Worm (Caenorhabditis elegans) whole organism, L2 larva: ENCODE measurements around the gene T10B10.4.

Source experiments
- C34F6.9 ChIP-seq: fragments of 150-350 bp; optimal IDR thresholded peaks from 2 replicates; lab custom pipeline; 2014; ENCODE audit warnings: missing biosample characterization, missing genetic modification characterization
- Y55F3AM.14 ChIP-seq: fragments of 200-800 bp; sonication (Bioruptor generic); optimal IDR thresholded peaks from 2 replicates; lab custom pipeline; 2018; ENCODE audit warnings: mild to moderate bottlenecking, missing genetic modification characterization, missing compliant biosample characterization
- ZK546.5 ChIP-seq: sonication (generic microtip); optimal IDR thresholded peaks from 2 replicates; lab custom pipeline; 2017; ENCODE audit warnings: missing biosample characterization, missing genetic modification characterization
- alr-1 ChIP-seq: fragments of 150-350 bp; optimal IDR thresholded peaks from 2 replicates; lab custom pipeline; 2014; ENCODE audit warnings: missing biosample characterization, missing genetic modification characterization
- ceh-16 ChIP-seq: fragments of 150-350 bp; optimal IDR thresholded peaks from 2 replicates; lab custom pipeline; 2014; ENCODE audit warnings: missing biosample characterization, missing genetic modification characterization
- ceh-82 ChIP-seq: fragments of 150-350 bp; optimal IDR thresholded peaks from 2 replicates; lab custom pipeline; 2014; ENCODE audit warnings: missing biosample characterization, missing genetic modification characterization
- crh-2 ChIP-seq: sonication (generic microtip); optimal IDR thresholded peaks from 2 replicates; lab custom pipeline; 2017; ENCODE audit warnings: missing biosample characterization, missing genetic modification characterization
- dmd-4 ChIP-seq: sonication (generic microtip); optimal IDR thresholded peaks from 2 replicates; lab custom pipeline; 2017; ENCODE audit warnings: missing biosample characterization, missing genetic modification characterization
- egl-27 ChIP-seq: sonication (generic microtip); optimal IDR thresholded peaks from 3 replicates; lab custom pipeline; 2017; ENCODE audit warnings: missing biosample characterization, missing genetic modification reagents, missing genetic modification characterization
- elt-3 ChIP-seq: sonication (generic microtip); optimal IDR thresholded peaks from 2 replicates; lab custom pipeline; 2017; ENCODE audit warnings: missing biosample characterization, missing genetic modification characterization
- fos-1 ChIP-seq: fragments of 150-350 bp; optimal IDR thresholded peaks from 2 replicates; lab custom pipeline; 2014; ENCODE audit warnings: missing biosample characterization, missing genetic modification characterization
- gmeb-1 ChIP-seq: fragments of 150-350 bp; optimal IDR thresholded peaks from 2 replicates; lab custom pipeline; 2014; ENCODE audit warnings: missing biosample characterization, missing genetic modification characterization
- lin-11 ChIP-seq: fragments of 150-350 bp; sonication (generic microtip); optimal IDR thresholded peaks from 2 replicates; lab custom pipeline; 2014; ENCODE audit warnings: missing biosample characterization, missing genetic modification characterization, inconsistent platforms, mixed read lengths
- lin-13 ChIP-seq: fragments of 150-350 bp; optimal IDR thresholded peaks from 2 replicates; lab custom pipeline; 2014; ENCODE audit warnings: missing biosample characterization, missing genetic modification reagents, missing genetic modification characterization
- mab-5 ChIP-seq: fragments of 150-350 bp; optimal IDR thresholded peaks from 2 replicates; lab custom pipeline; 2014; ENCODE audit warnings: missing biosample characterization, missing genetic modification characterization
- mbf-1 ChIP-seq: sonication (generic microtip); optimal IDR thresholded peaks from 2 replicates; lab custom pipeline; 2017; ENCODE audit warnings: missing biosample characterization, missing genetic modification characterization
- mdl-1 ChIP-seq, 2 experiments: fragments of 150-350 bp in 1 of 2; sonication (generic microtip) in 1 of 2; optimal IDR thresholded peaks; 2 replicates each; lab custom pipeline; 2017; ENCODE audit warnings: missing biosample characterization in 2 of 2, missing genetic modification characterization in 2 of 2
- nhr-129 ChIP-seq: fragments of 150-350 bp; optimal IDR thresholded peaks from 2 replicates; lab custom pipeline; 2014; ENCODE audit warnings: missing biosample characterization, missing genetic modification characterization
- nhr-21 ChIP-seq: fragments of 150-350 bp; optimal IDR thresholded peaks from 2 replicates; lab custom pipeline; 2014; ENCODE audit warnings: missing biosample characterization, missing genetic modification characterization
- nhr-25 ChIP-seq: fragments of 150-350 bp; sonication (generic microtip); optimal IDR thresholded peaks from 3 replicates; lab custom pipeline; 2014; ENCODE audit warnings: missing biosample characterization, missing genetic modification characterization
- nhr-6 ChIP-seq: fragments of 150-350 bp; optimal IDR thresholded peaks from 2 replicates; lab custom pipeline; 2014; ENCODE audit warnings: missing biosample characterization, missing genetic modification characterization
- nhr-77 ChIP-seq: fragments of 150-350 bp; optimal IDR thresholded peaks from 2 replicates; lab custom pipeline; 2014; ENCODE audit warnings: missing biosample characterization, missing genetic modification characterization
- sem-4 ChIP-seq: fragments of 150-350 bp; optimal IDR thresholded peaks from 2 replicates; lab custom pipeline; 2014; ENCODE audit warnings: missing biosample characterization, missing genetic modification reagents, missing genetic modification characterization
- skn-1 ChIP-seq: sonication (generic microtip); optimal IDR thresholded peaks from 2 replicates; lab custom pipeline; 2017; ENCODE audit warnings: missing biosample characterization, missing genetic modification characterization
- sma-9 ChIP-seq, 2 experiments: fragments of 150-350 bp in 1 of 2; sonication (generic microtip) in 1 of 2; optimal IDR thresholded peaks; 2 replicates each; lab custom pipeline; 2014 to 2016; ENCODE audit warnings: missing genetic modification characterization in 2 of 2, mild to moderate bottlenecking in 1 of 2, missing biosample characterization in 1 of 2, missing compliant biosample characterization in 1 of 2, missing genetic modification reagents in 1 of 2, moderate library complexity in 1 of 2
- snpc-4 ChIP-seq: fragments of 150-350 bp; optimal IDR thresholded peaks from 2 replicates; lab custom pipeline; 2014; ENCODE audit warnings: missing biosample characterization, missing genetic modification characterization
- unc-39 ChIP-seq: fragments of 150-350 bp; optimal IDR thresholded peaks from 2 replicates; lab custom pipeline; 2014; ENCODE audit warnings: missing biosample characterization, missing genetic modification characterization
- unc-55 ChIP-seq: fragments of 150-350 bp; sonication (generic microtip); optimal IDR thresholded peaks from 3 replicates; lab custom pipeline; 2014; ENCODE audit warnings: missing biosample characterization, missing genetic modification reagents, missing genetic modification characterization
- unc-62 ChIP-seq: fragments of 150-350 bp; optimal IDR thresholded peaks from 2 replicates; lab custom pipeline; 2014; ENCODE audit warnings: missing biosample characterization, missing genetic modification reagents, missing genetic modification characterization
- ztf-4 ChIP-seq: fragments of 150-350 bp; optimal IDR thresholded peaks from 2 replicates; lab custom pipeline; 2014; ENCODE audit warnings: missing biosample characterization, missing genetic modification characterization

T10B10.4 gene

DNA sequence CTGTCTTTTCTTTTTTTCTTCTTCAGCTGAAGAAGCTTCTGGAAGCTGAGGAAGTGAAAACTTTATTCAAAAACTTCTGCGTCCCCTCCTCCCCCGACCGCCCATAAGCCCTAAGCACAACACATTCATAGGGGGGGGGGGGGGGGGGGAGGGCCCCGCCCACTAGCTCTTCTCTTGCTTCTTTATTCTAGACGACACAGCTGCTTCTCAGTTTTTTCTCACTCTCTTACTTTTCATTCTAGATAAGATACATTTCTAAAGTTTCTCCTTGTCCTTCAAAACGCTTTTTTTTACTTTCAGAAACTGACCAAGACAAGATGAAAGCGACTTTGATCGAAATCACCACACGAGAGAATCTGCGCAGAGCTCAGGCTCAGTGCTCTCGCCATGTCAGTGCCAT is at the start of gene T10B10.4:
T10B10.4 (plus strand) TSS at position 301 of the 400 bp plus-strand sequence.
- TF ChIP-seq ceh-16 (tag; lab: Kevin White, UChicago) = no peak
- TF ChIP-seq unc-55 (GFP tag; lab: Kevin White, UChicago) = no peak
- no peak for TF ChIP-seq Y55F3AM.14 (GFP tag; lab: Kevin White, UChicago)
- TF ChIP-seq sem-4 (tag; lab: Kevin White, UChicago) = no peak
- no peak for TF ChIP-seq dmd-4
- TF ChIP-seq nhr-25 (tag; lab: Kevin White, UChicago) = no peak
- no peak for TF ChIP-seq ztf-4

DNA sequence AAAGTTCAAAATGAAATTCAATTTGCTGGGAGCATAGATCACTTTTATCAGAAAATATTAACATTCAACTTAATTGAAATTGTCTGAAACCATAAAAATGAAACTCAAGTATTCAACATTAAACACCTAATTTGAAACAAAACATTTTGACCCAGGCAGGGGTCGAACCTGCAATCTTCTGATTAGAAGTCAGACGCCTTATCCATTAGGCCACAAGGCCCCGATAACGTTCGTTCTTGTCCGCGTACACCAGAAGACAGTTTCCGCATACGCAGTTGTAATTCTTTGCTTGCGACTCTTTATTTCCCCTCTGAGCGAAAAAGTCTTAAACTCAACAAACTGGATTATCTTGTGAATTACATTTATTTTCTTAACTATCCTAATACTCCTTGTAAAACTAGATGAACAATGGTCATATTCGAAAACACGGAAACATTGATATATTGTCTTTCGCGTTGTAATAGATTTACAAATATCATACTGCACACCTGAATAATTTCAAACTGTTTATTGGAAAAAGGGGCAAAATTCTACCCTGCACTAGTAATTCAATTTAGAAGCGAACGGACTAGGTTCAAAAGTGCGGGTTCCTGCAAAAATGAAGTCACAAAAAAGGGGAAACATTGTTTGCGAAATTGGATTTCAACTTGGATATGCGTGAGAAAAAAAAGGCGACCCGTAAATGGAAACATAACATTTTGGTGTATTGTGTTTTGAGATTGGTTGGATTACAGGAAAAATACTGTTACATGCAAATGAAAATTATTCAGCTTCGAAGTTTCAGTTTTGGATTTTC is 43.3 kb upstream of the T10B10.4 start:
- no peak for TF ChIP-seq nhr-21 (tag; lab: Kevin White, UChicago)
- TF ChIP-seq sma-9 (GFP tag; optimal IDR thresholded peaks at IDR 0.05; lab: Kevin White, UChicago) = peak; percentile 6
- TF ChIP-seq sma-9 (tag; optimal IDR thresholded peaks at IDR 0.05; lab: Kevin White, UChicago) = no peak
- TF ChIP-seq lin-11 (tag; lab: Kevin White, UChicago) = no peak
- TF ChIP-seq C34F6.9 (tag; lab: Kevin White, UChicago) = no peak
- TF ChIP-seq ceh-16 (tag; lab: Kevin White, UChicago) = no peak
- peak; percentile 39 for TF ChIP-seq fos-1 (tag; lab: Kevin White, UChicago)
- TF ChIP-seq dmd-4 = no peak
- TF ChIP-seq crh-2 (tag; lab: Kevin White, UChicago) = peak; percentile 13
- TF ChIP-seq nhr-129 (tag; lab: Kevin White, UChicago) = peak; percentile 4

DNA sequence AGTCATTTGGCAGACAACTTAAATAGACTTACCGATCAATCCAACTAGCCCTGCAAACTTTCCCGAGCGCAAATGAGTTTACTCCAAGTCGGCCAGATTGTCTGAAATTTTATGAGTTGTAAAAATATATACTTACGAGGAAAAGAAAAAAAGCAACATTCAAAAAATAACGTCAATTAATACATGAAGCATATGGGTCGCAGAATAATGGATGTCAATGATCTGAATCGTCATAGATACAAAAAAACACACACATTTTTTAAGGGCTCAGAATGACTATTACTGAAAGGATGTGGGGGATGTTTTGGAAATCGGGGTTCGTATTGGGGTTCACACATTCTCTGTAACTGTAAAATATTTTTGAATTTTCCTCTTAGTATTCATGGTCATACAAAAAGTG is 42.3 kb upstream of the T10B10.4 start, which contains the start of gene unc-7:
unc-7 (minus strand) TSS at position 101 of the 400 bp plus-strand sequence.
- TF ChIP-seq unc-62 (GFP tag; lab: Kevin White, UChicago) = no peak
- TF ChIP-seq elt-3 (tag; lab: Kevin White, UChicago) = no peak
- TF ChIP-seq nhr-77 (tag; lab: Kevin White, UChicago) = no peak
- TF ChIP-seq egl-27 (tag; lab: Kevin White, UChicago) = no peak
- TF ChIP-seq ceh-82 (tag; lab: Kevin White, UChicago) = no peak
- no peak for TF ChIP-seq skn-1 (tag; lab: Kevin White, UChicago)
- TF ChIP-seq sem-4 (tag; lab: Kevin White, UChicago) = no peak
- no peak for TF ChIP-seq mdl-1 (tag; optimal IDR thresholded peaks at IDR 0.05; lab: Kevin White, UChicago)
- no peak for TF ChIP-seq mab-5
- TF ChIP-seq snpc-4 (tag; lab: Kevin White, UChicago) = no peak

DNA sequence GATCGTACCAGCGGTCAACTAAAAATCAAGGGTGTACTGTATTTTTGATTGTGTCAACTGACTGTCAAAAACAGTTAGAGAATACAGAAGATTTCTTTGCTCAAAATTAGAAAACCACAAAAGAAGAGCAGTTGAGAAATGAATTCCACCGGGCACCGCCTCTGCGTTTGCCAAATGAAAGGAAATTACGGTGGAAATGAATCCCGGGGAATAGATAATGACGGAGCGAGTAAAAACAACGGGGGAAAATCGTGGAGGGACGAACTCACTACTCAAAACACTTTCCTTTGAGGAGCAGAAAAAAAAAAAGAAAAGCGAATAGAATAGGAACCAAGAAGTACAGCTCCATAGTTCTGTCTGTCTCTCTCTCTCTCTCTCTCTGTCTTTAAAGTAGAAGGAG is 41.5 kb upstream of the T10B10.4 start:
- no peak for TF ChIP-seq unc-39 (tag; lab: Kevin White, UChicago)
- no peak for TF ChIP-seq ceh-16 (tag; lab: Kevin White, UChicago)
- no peak for TF ChIP-seq sma-9 (GFP tag; optimal IDR thresholded peaks at IDR 0.05; lab: Kevin White, UChicago)
- TF ChIP-seq sma-9 (tag; optimal IDR thresholded peaks at IDR 0.05; lab: Kevin White, UChicago) = no peak
- no peak for TF ChIP-seq ZK546.5 (tag; lab: Kevin White, UChicago)
- no peak for TF ChIP-seq skn-1 (tag; lab: Kevin White, UChicago)
- TF ChIP-seq alr-1 (tag; lab: Kevin White, UChicago) = no peak
- TF ChIP-seq mbf-1 (tag; lab: Kevin White, UChicago) = no peak
- TF ChIP-seq lin-13 (GFP tag; lab: Kevin White, UChicago) = no peak
- no peak for TF ChIP-seq nhr-6 (tag; lab: Kevin White, UChicago)
- no peak for TF ChIP-seq dmd-4
- no peak for TF ChIP-seq ztf-4
- TF ChIP-seq mdl-1 (tag; optimal IDR thresholded peaks at IDR 0.05; lab: Kevin White, UChicago) = no peak

DNA sequence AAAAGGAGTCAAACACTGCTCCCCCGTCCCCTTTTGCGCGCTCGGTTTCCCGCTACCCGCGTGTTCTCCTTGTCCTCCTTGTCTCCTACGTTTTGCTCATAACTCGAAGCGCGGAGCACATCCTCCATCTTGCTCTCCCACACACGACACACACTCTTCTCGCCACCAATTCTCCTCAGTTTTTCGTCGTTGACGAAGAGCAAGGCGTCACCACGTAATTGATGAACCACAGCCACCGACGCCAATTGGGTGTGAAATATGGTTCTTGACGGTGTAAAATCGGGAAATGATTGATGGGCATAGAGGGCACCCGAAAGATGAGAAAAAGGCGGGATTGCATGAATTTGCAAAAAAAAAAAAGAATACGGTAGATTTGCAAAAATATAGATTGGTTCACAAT is 41.1 kb upstream of the T10B10.4 start:
- no peak for TF ChIP-seq gmeb-1 (tag; lab: Kevin White, UChicago)
- TF ChIP-seq mab-5 = peak; percentile 58
- no peak for TF ChIP-seq sem-4 (tag; lab: Kevin White, UChicago)
- TF ChIP-seq mdl-1 (tag; optimal IDR thresholded peaks at IDR 0.05; lab: Kevin White, UChicago) = no peak
- no peak for TF ChIP-seq snpc-4 (tag; lab: Kevin White, UChicago)
- TF ChIP-seq nhr-77 (tag; lab: Kevin White, UChicago) = no peak
- TF ChIP-seq, all 48 proteins: peak for 1
